Fruit fly (Drosophila melanogaster): ENCODE measurements around the gene CG33177.

The CG33177 gene

dm6 chrX:15074646-15075351 lies 6.4 kb upstream of the CG33177 start (continued):
- TF ChIP-seq CG8089 (GFP tag; optimal IDR thresholded peaks at IDR 0.05) = peak; percentile 81
- TF ChIP-seq CG9876 (GFP tag; optimal IDR thresholded peaks at IDR 0.05) = peak; percentile 89
- TF ChIP-seq odd (GFP tag; optimal IDR thresholded peaks at IDR 0.05) = peak; percentile 72
- TF ChIP-seq lola (GFP tag; optimal IDR thresholded peaks at IDR 0.05) = peak in 1 of 3 experiments; percentile 72
- TF ChIP-seq wor (GFP tag; IDR thresholded peaks at IDR 0.05) = peak; percentile 66
- peak; percentile 51 for TF ChIP-seq trem (tag; optimal IDR thresholded peaks at IDR 0.05)
- peak; percentile 68 for TF ChIP-seq ara (GFP tag; IDR thresholded peaks at IDR 0.05)
- peak; percentile 71 for TF ChIP-seq gsb (GFP tag; IDR thresholded peaks at IDR 0.05)
- peak; percentile 98 for TF ChIP-seq Med (GFP tag)
- TF ChIP-seq Nf-YA (GFP tag; IDR thresholded peaks at IDR 0.05) = peak; percentile 66
- TF ChIP-seq CG31441 (GFP tag; IDR thresholded peaks at IDR 0.05) = peak; percentile 84
- TF ChIP-seq phol (tag; optimal IDR thresholded peaks at IDR 0.05) = peak; percentile 80
- peak; percentile 47 for TF ChIP-seq Neu2 (GFP tag; optimal IDR thresholded peaks at IDR 0.05; ENCODE audit: borderline replicate concordance)
- peak; percentile 30 for TF ChIP-seq CG10565 (GFP tag; optimal IDR thresholded peaks at IDR 0.05)
- TF ChIP-seq Sox102F (GFP tag; optimal IDR thresholded peaks at IDR 0.05) = peak; percentile 85
- peak; percentile 82; the same call in 2 of the 3 replicates for TF ChIP-seq so (GFP tag; IDR thresholded peaks at IDR 0.05)
- peak; percentile 14 for TF ChIP-seq gfzf (GFP tag; optimal IDR thresholded peaks at IDR 0.05)
- TF ChIP-seq CG2202 (tag; optimal IDR thresholded peaks at IDR 0.05) = peak; percentile 64
- no peak for TF ChIP-seq Dfd (GFP tag; optimal IDR thresholded peaks at IDR 0.05)
- TF ChIP-seq Vsx1 (GFP tag; optimal IDR thresholded peaks at IDR 0.05) = peak; percentile 50
- TF ChIP-seq hth (optimal IDR thresholded peaks at IDR 0.05) = no peak
- TF ChIP-seq Antp (GFP tag; optimal IDR thresholded peaks at IDR 0.05) = peak; percentile 95
- peak; percentile 51; the same call in 1 of the 3 replicates for TF ChIP-seq gce (GFP tag; IDR thresholded peaks at IDR 0.05)
- no peak for TF ChIP-seq Tbp (GFP tag; optimal IDR thresholded peaks at IDR 0.05)
- TF ChIP-seq nmo (GFP tag; optimal IDR thresholded peaks at IDR 0.05) = peak; percentile 86
- TF ChIP-seq HHEX (GFP tag; optimal IDR thresholded peaks at IDR 0.05) = peak; percentile 90
- TF ChIP-seq her (GFP tag; optimal IDR thresholded peaks at IDR 0.05) = peak; percentile 94
- TF ChIP-seq CG6791 (GFP tag; IDR thresholded peaks at IDR 0.05; ENCODE audit: partially characterized antibody) = no peak
- TF ChIP-seq MTF-1 (GFP tag; optimal IDR thresholded peaks at IDR 0.05; ENCODE audit: borderline replicate concordance) = peak; percentile 78
- TF ChIP-seq twi (tag; optimal IDR thresholded peaks at IDR 0.05) = peak; percentile 68
- TF ChIP-seq fru (optimal IDR thresholded peaks at IDR 0.05) = no peak
- peak; percentile 26 for TF ChIP-seq YL-1 (GFP tag; optimal IDR thresholded peaks at IDR 0.05)
- TF ChIP-seq NC2α (GFP tag; optimal IDR thresholded peaks at IDR 0.05) = peak; percentile 78
- peak; percentile 71 for TF ChIP-seq CG3407 (GFP tag; optimal IDR thresholded peaks at IDR 0.05)
- peak; percentile 93 for TF ChIP-seq Hmr (GFP tag; optimal IDR thresholded peaks at IDR 0.05)
- TF ChIP-seq Optix (GFP tag; IDR thresholded peaks at IDR 0.05) = peak; percentile 80
- peak; percentile 93 for TF ChIP-seq Atf-2 (GFP tag; optimal IDR thresholded peaks at IDR 0.05)
- TF ChIP-seq dm (GFP tag; optimal IDR thresholded peaks at IDR 0.05) = peak; percentile 84
- peak; percentile 84 for TF ChIP-seq CrebB (tag; optimal IDR thresholded peaks at IDR 0.05)
- peak; percentile 74 for TF ChIP-seq bowl (GFP tag; IDR thresholded peaks at IDR 0.05)
- peak; percentile 23 for TF ChIP-seq grn (GFP tag; optimal IDR thresholded peaks at IDR 0.05)
- no peak for TF ChIP-seq HLH4C (GFP tag; IDR thresholded peaks at IDR 0.05; ENCODE audit: partially characterized antibody)
- TF ChIP-seq CG2116 (GFP tag; optimal IDR thresholded peaks at IDR 0.05) = peak; percentile 50
- peak; percentile 86 for TF ChIP-seq pb (GFP tag; optimal IDR thresholded peaks at IDR 0.05)
- TF ChIP-seq mirr (GFP tag; optimal IDR thresholded peaks at IDR 0.05) = peak; percentile 76
- peak in 1 of 3 experiments; percentile 70 for TF ChIP-seq Stat92E (GFP tag; optimal IDR thresholded peaks at IDR 0.05)
- peak; percentile 93 for TF ChIP-seq tin (GFP tag; optimal IDR thresholded peaks at IDR 0.05)
- peak; percentile 83 for TF ChIP-seq CG17328 (GFP tag; IDR thresholded peaks at IDR 0.05)
- peak; percentile 61; the same call in 1 of the 2 replicates for TF ChIP-seq Doc2 (GFP tag; IDR thresholded peaks at IDR 0.05)
- TF ChIP-seq CG11398 (GFP tag; optimal IDR thresholded peaks at IDR 0.05) = peak; percentile 84

Measured in whole organism, embryonic.